Fruit fly (Drosophila melanogaster): ENCODE measurements around the gene Ddrgk1.
A peak's percentile ranks its signal among the peaks of the same experiment; 100 is the strongest.

The Ddrgk1 gene

dm6 chr3R:21203660-21204499, 11.0 kb upstream of the Ddrgk1 start (continued):
- TF ChIP-seq CG2889 (GFP tag; IDR thresholded peaks at IDR 0.05) (no peak), cato (GFP tag; optimal IDR thresholded peaks at IDR 0.05; ENCODE audit: borderline replicate concordance) (no peak), CG7987 (GFP tag; optimal IDR thresholded peaks at IDR 0.05) (peak; percentile 86), da (GFP tag; optimal IDR thresholded peaks at IDR 0.05) (no peak), unc-4 (GFP tag; IDR thresholded peaks at IDR 0.05; ENCODE audit: partially characterized antibody) (0 out of 2 replicates have a peak, but pooled peaks have one; percentile 26), kni (GFP tag; optimal IDR thresholded peaks at IDR 0.05) (peak; percentile 99), CG9876 (GFP tag; optimal IDR thresholded peaks at IDR 0.05) (no peak), CG11093 (GFP tag; IDR thresholded peaks at IDR 0.05) (peak; percentile 18; the same call in 1 of the 3 replicates), Neu2 (GFP tag; optimal IDR thresholded peaks at IDR 0.05; ENCODE audit: borderline replicate concordance) (no peak), az2 (GFP tag; optimal IDR thresholded peaks at IDR 0.05) (no peak), lbe (GFP tag; optimal IDR thresholded peaks at IDR 0.05) (no peak), zen2 (GFP tag; IDR thresholded peaks at IDR 0.05; ENCODE audit: partially characterized antibody) (no peak), CG1792 (GFP tag; optimal IDR thresholded peaks at IDR 0.05) (no peak), bigmax (GFP tag; optimal IDR thresholded peaks at IDR 0.05) (no peak), CG31224 (GFP tag; IDR thresholded peaks at IDR 0.05) (no peak), HLH3B (GFP tag; IDR thresholded peaks at IDR 0.05) (no peak; the same call in 1 of the 2 replicates), ftz-f1 (GFP tag; optimal IDR thresholded peaks at IDR 0.05) (no peak), CG4730 (GFP tag; IDR thresholded peaks at IDR 0.05) (no peak), pfk (GFP tag; optimal IDR thresholded peaks at IDR 0.05) (peak; percentile 86), CG3407 (GFP tag; optimal IDR thresholded peaks at IDR 0.05) (peak; percentile 84), Jarid2 (GFP tag; optimal IDR thresholded peaks at IDR 0.05) (no peak), CG13424 (tag; optimal IDR thresholded peaks at IDR 0.05) (peak; percentile 65), MTF-1 (GFP tag; optimal IDR thresholded peaks at IDR 0.05; ENCODE audit: borderline replicate concordance) (peak; percentile 88), nom (GFP tag; optimal IDR thresholded peaks at IDR 0.05) (peak; percentile 54), tio (GFP tag; optimal IDR thresholded peaks at IDR 0.05) (no peak), corto (GFP tag; optimal IDR thresholded peaks at IDR 0.05) (no peak), CG17385 (GFP tag; optimal IDR thresholded peaks at IDR 0.05) (peak; percentile 90), Adf1 (GFP tag; IDR thresholded peaks at IDR 0.05) (no peak), CG8089 (GFP tag; optimal IDR thresholded peaks at IDR 0.05) (no peak), Sry-β (GFP tag; optimal IDR thresholded peaks at IDR 0.05) (peak; percentile 26), Lhr (GFP tag; optimal IDR thresholded peaks at IDR 0.05) (peak; percentile 5), CG14014 (GFP tag; IDR thresholded peaks at IDR 0.05) (peak; percentile 75; the same call in 1 of the 2 replicates), CG8478 (optimal IDR thresholded peaks at IDR 0.05) (no peak), HLH54F (GFP tag; optimal IDR thresholded peaks at IDR 0.05) (no peak), CG1832 (GFP tag; optimal IDR thresholded peaks at IDR 0.05) (no peak), CG15073 (GFP tag; optimal IDR thresholded peaks at IDR 0.05) (no peak), fd3F (GFP tag; optimal IDR thresholded peaks at IDR 0.05) (no peak), CG12071 (GFP tag; optimal IDR thresholded peaks at IDR 0.05) (peak; percentile 85), Nf-YC (tag; optimal IDR thresholded peaks at IDR 0.05) (peak; percentile 60), rib (GFP tag; IDR thresholded peaks at IDR 0.05) (no peak), ewg (GFP tag; optimal IDR thresholded peaks at IDR 0.05) (no peak), ab (GFP tag; optimal IDR thresholded peaks at IDR 0.05) (no peak), Hr39 (optimal IDR thresholded peaks at IDR 0.05) (no peak), Xrp1 (GFP tag; IDR thresholded peaks at IDR 0.05) (peak; percentile 79), tna (GFP tag; IDR thresholded peaks at IDR 0.05; ENCODE audit: partially characterized antibody) (no peak), CG8388 (GFP tag; optimal IDR thresholded peaks at IDR 0.05) (peak; percentile 40), onecut (GFP tag; IDR thresholded peaks at IDR 0.05) (peak; percentile 52)
